Worm (Caenorhabditis elegans): ENCODE results near the gene C27A7.5.

C27A7.5 gene

ce11 chrV:12162220-12162619 is at the start of gene C27A7.5:
C27A7.5 (minus strand) TSS chrV:12162320.
- TF ChIP-seq tbx-37 (GFP tag; conservative IDR thresholded peaks at IDR 0.05), result no peak
- no peak for TF ChIP-seq ceh-13 (GFP tag; optimal IDR thresholded peaks at IDR 0.05)
- TF ChIP-seq hmg-4 (GFP tag; optimal IDR thresholded peaks at IDR 0.05), result no peak
- TF ChIP-seq hmbx-1 (tag; optimal IDR thresholded peaks at IDR 0.05), result no peak
- no peak for TF ChIP-seq aly-1 (tag; optimal IDR thresholded peaks at IDR 0.05)
- TF ChIP-seq ceh-36 (tag; optimal IDR thresholded peaks at IDR 0.05), result no peak
- TF ChIP-seq B0310.2 (tag; optimal IDR thresholded peaks at IDR 0.05), result no peak
- TF ChIP-seq ets-7 (tag; optimal IDR thresholded peaks at IDR 0.05), result no peak
- no peak for TF ChIP-seq ama-1 (optimal IDR thresholded peaks at IDR 0.05)
- no peak for TF ChIP-seq flt-1 (GFP tag; IDR thresholded peaks at IDR 0.05)
- TF ChIP-seq pes-1 (GFP tag; IDR thresholded peaks at IDR 0.05), result no peak
- TF ChIP-seq tra-4 (tag; optimal IDR thresholded peaks at IDR 0.05), result no peak
- TF ChIP-seq scrt-1 (GFP tag; IDR thresholded peaks at IDR 0.05), result no peak
- no peak for TF ChIP-seq hnd-1 (tag; optimal IDR thresholded peaks at IDR 0.05)
- TF ChIP-seq tbx-11 (GFP tag; IDR thresholded peaks at IDR 0.05), result no peak
- no peak for TF ChIP-seq F13C5.2 (tag; optimal IDR thresholded peaks at IDR 0.05)
- no peak for TF ChIP-seq sea-1 (GFP tag; conservative IDR thresholded peaks at IDR 0.05)

- TF ChIP-seq sea-1 (GFP tag; conservative IDR thresholded peaks at IDR 0.05) (no peak), ama-1 (optimal IDR thresholded peaks at IDR 0.05) (no peak), B0310.2 (tag; optimal IDR thresholded peaks at IDR 0.05) (no peak), hmbx-1 (tag; optimal IDR thresholded peaks at IDR 0.05) (no peak), flt-1 (GFP tag; IDR thresholded peaks at IDR 0.05) (no peak), hnd-1 (tag; optimal IDR thresholded peaks at IDR 0.05) (no peak), aly-1 (tag; optimal IDR thresholded peaks at IDR 0.05) (no peak), tra-4 (tag; optimal IDR thresholded peaks at IDR 0.05) (no peak), scrt-1 (GFP tag; IDR thresholded peaks at IDR 0.05) (no peak), ceh-36 (tag; optimal IDR thresholded peaks at IDR 0.05) (no peak), tbx-37 (GFP tag; conservative IDR thresholded peaks at IDR 0.05) (no peak), F13C5.2 (tag; optimal IDR thresholded peaks at IDR 0.05) (no peak)
These were observed 49.0 kb upstream of the C27A7.5 start for ce11 chrV:12211090-12211489.

- no peak for TF ChIP-seq hmbx-1 (tag; optimal IDR thresholded peaks at IDR 0.05)
- TF ChIP-seq scrt-1 (GFP tag; IDR thresholded peaks at IDR 0.05), result no peak
- TF ChIP-seq sea-1 (GFP tag; conservative IDR thresholded peaks at IDR 0.05), result no peak
- no peak for TF ChIP-seq tbx-11 (GFP tag; IDR thresholded peaks at IDR 0.05)
- TF ChIP-seq ceh-36 (tag; optimal IDR thresholded peaks at IDR 0.05), result no peak
- TF ChIP-seq aly-1 (tag; optimal IDR thresholded peaks at IDR 0.05), result no peak
- no peak for TF ChIP-seq ceh-13 (GFP tag; optimal IDR thresholded peaks at IDR 0.05)
- TF ChIP-seq tbx-37 (GFP tag; conservative IDR thresholded peaks at IDR 0.05), result no peak
- no peak for TF ChIP-seq hnd-1 (tag; optimal IDR thresholded peaks at IDR 0.05)
- TF ChIP-seq ets-7 (tag; optimal IDR thresholded peaks at IDR 0.05), result no peak
- no peak for TF ChIP-seq B0310.2 (tag; optimal IDR thresholded peaks at IDR 0.05)
- no peak for TF ChIP-seq flt-1 (GFP tag; IDR thresholded peaks at IDR 0.05)
These were observed 47.8 kb upstream of the C27A7.5 start for ce11 chrV:12209951-12210350.

- TF ChIP-seq ceh-13 (GFP tag; optimal IDR thresholded peaks at IDR 0.05), result no peak
- no peak for TF ChIP-seq tbx-11 (GFP tag; IDR thresholded peaks at IDR 0.05)
- TF ChIP-seq pes-1 (GFP tag; IDR thresholded peaks at IDR 0.05), result no peak
- TF ChIP-seq B0310.2 (tag; optimal IDR thresholded peaks at IDR 0.05), result no peak
- TF ChIP-seq hnd-1 (tag; optimal IDR thresholded peaks at IDR 0.05), result no peak
- no peak for TF ChIP-seq ets-7 (tag; optimal IDR thresholded peaks at IDR 0.05)
- TF ChIP-seq ama-1 (optimal IDR thresholded peaks at IDR 0.05), result no peak
- TF ChIP-seq hmg-4 (GFP tag; optimal IDR thresholded peaks at IDR 0.05), result no peak
- TF ChIP-seq aly-1 (tag; optimal IDR thresholded peaks at IDR 0.05), result no peak
- no peak for TF ChIP-seq tra-4 (tag; optimal IDR thresholded peaks at IDR 0.05)
- TF ChIP-seq scrt-1 (GFP tag; IDR thresholded peaks at IDR 0.05), result no peak
- TF ChIP-seq F13C5.2 (tag; optimal IDR thresholded peaks at IDR 0.05), result no peak
- TF ChIP-seq tbx-37 (GFP tag; conservative IDR thresholded peaks at IDR 0.05), result no peak
- no peak for TF ChIP-seq hmbx-1 (tag; optimal IDR thresholded peaks at IDR 0.05)
- no peak for TF ChIP-seq flt-1 (GFP tag; IDR thresholded peaks at IDR 0.05)
- no peak for TF ChIP-seq sea-1 (GFP tag; conservative IDR thresholded peaks at IDR 0.05)
- no peak for TF ChIP-seq ceh-36 (tag; optimal IDR thresholded peaks at IDR 0.05)
These were observed 46.6 kb upstream of the C27A7.5 start for ce11 chrV:12208678-12209077.

ce11 chrV:12199474-12199873 is 37.4 kb upstream of the C27A7.5 start:
- TF ChIP-seq hmbx-1 (tag; optimal IDR thresholded peaks at IDR 0.05) (no peak), ama-1 (optimal IDR thresholded peaks at IDR 0.05) (no peak), ceh-36 (tag; optimal IDR thresholded peaks at IDR 0.05) (no peak), tbx-37 (GFP tag; conservative IDR thresholded peaks at IDR 0.05) (no peak), pes-1 (GFP tag; IDR thresholded peaks at IDR 0.05) (no peak), aly-1 (tag; optimal IDR thresholded peaks at IDR 0.05) (no peak), hnd-1 (tag; optimal IDR thresholded peaks at IDR 0.05) (no peak), tra-4 (tag; optimal IDR thresholded peaks at IDR 0.05) (no peak), tbx-11 (GFP tag; IDR thresholded peaks at IDR 0.05) (no peak), scrt-1 (GFP tag; IDR thresholded peaks at IDR 0.05) (no peak), flt-1 (GFP tag; IDR thresholded peaks at IDR 0.05) (no peak), ets-7 (tag; optimal IDR thresholded peaks at IDR 0.05) (no peak), B0310.2 (tag; optimal IDR thresholded peaks at IDR 0.05) (no peak), ceh-13 (GFP tag; optimal IDR thresholded peaks at IDR 0.05) (no peak), hmg-4 (GFP tag; optimal IDR thresholded peaks at IDR 0.05) (no peak), sea-1 (GFP tag; conservative IDR thresholded peaks at IDR 0.05) (no peak), F13C5.2 (tag; optimal IDR thresholded peaks at IDR 0.05) (no peak)

DNA sequence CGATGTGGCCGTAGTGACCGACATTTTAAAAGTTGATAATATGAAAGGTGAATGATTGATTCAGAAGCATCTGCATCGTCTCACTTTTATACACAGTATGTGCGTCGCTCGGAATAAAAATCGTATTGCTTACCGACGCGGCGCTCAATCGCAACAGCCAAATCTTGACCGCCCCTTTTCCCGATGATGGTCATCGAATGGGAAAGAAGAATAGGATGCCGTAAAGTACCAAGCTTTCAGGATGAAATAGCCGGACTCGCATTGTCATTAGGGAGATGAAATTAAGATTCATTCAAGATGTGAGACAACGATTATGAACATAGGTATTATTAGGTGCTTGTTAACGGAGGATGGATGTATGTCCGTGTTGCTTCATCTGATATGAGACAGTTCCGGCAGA is 36.4 kb upstream of the C27A7.5 start, which contains the start of gene lon-3:
lon-3 (minus strand) TSS at position 101 of the 400 bp plus-strand sequence.
- TF ChIP-seq pes-1 (GFP tag; IDR thresholded peaks at IDR 0.05) (no peak), flt-1 (GFP tag; IDR thresholded peaks at IDR 0.05) (no peak), ceh-36 (tag; optimal IDR thresholded peaks at IDR 0.05) (no peak), scrt-1 (GFP tag; IDR thresholded peaks at IDR 0.05) (no peak), tbx-37 (GFP tag; conservative IDR thresholded peaks at IDR 0.05) (no peak), ceh-13 (GFP tag; optimal IDR thresholded peaks at IDR 0.05) (no peak)

DNA sequence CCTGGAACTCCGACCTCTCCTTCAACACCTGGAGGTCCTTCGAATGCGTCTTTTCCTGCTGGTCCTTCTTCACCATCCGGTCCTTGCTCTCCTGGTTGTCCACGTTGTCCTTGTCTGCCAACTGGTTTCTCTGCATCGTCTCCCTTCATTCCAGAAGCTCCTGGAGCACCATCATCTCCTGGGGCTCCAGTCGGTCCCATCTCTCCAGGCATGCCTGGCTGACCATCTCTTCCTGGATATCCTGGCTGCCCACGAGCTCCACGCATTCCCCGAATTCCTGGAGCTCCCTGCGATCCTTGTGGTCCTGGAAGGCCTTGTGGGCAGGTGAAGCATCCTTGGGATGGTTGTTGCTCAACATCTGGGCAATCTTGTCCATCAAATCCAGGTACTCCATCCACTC is 35.6 kb upstream of the C27A7.5 start:
- no peak for TF ChIP-seq tbx-11 (GFP tag; IDR thresholded peaks at IDR 0.05)
- no peak for TF ChIP-seq ceh-13 (GFP tag; optimal IDR thresholded peaks at IDR 0.05)
- no peak for TF ChIP-seq ama-1 (optimal IDR thresholded peaks at IDR 0.05)
- no peak for TF ChIP-seq B0310.2 (tag; optimal IDR thresholded peaks at IDR 0.05)
- TF ChIP-seq hnd-1 (tag; optimal IDR thresholded peaks at IDR 0.05), result no peak
